Worm (Caenorhabditis elegans) whole organism, midembryonic: Measurements from ENCODE around the gene F09E10.7.

ENCODE experiments used
- T22C8.4 ChIP-seq: fragments of 200-800 bp; sonication (Bioruptor generic); IDR thresholded peaks from 2 replicates; pipeline ENCODE4 v1.3.6; 2022; ENCODE audit warnings: missing genetic modification characterization, missing compliant biosample characterization
- cog-1 ChIP-seq: sonication (generic microtip); optimal IDR thresholded peaks from 2 replicates; lab custom pipeline; 2016; ENCODE audit warnings: missing genetic modification characterization, missing compliant biosample characterization
- flt-1 ChIP-seq: fragments of 200-800 bp; sonication (Bioruptor generic); IDR thresholded peaks from 2 replicates; pipeline ENCODE4 v1.3.6; 2022; ENCODE audit warnings: missing genetic modification characterization, missing compliant biosample characterization
- klf-2 ChIP-seq: fragments of 200-800 bp; sonication (Bioruptor generic); conservative IDR thresholded peaks from 2 replicates; pipeline ENCODE4 v1.3.6; 2022; ENCODE audit warnings: missing genetic modification reagents, missing genetic modification characterization, missing compliant biosample characterization
- med-1 ChIP-seq: sonication (generic microtip); optimal IDR thresholded peaks from 2 replicates; lab custom pipeline; 2017; ENCODE audit warnings: missing genetic modification characterization, mild to moderate bottlenecking, missing compliant biosample characterization, antibody characterized with exemption, missing genetic modification reagents; ENCODE audit not compliant: insufficient read depth
- ref-1 ChIP-seq: fragments of 200-800 bp; sonication (Bioruptor generic); conservative IDR thresholded peaks from 2 replicates; pipeline ENCODE4 v1.3.6; 2022; ENCODE audit warnings: missing genetic modification reagents, missing genetic modification characterization, missing compliant biosample characterization
- tab-1 ChIP-seq: fragments of 200-800 bp; sonication (Bioruptor generic); IDR thresholded peaks from 2 replicates; pipeline ENCODE4 v1.3.6; 2022; ENCODE audit warnings: missing genetic modification characterization, missing compliant biosample characterization
- ztf-23 ChIP-seq: fragments of 200-800 bp; sonication (Bioruptor generic); IDR thresholded peaks from 2 replicates; pipeline ENCODE4 v1.3.6; 2022; ENCODE audit warnings: missing genetic modification reagents, missing genetic modification characterization, missing compliant biosample characterization
- ztf-29 ChIP-seq: fragments of 200-800 bp; sonication (Bioruptor generic); IDR thresholded peaks from 2 replicates; pipeline ENCODE4 v1.3.6; 2022; ENCODE audit warnings: missing genetic modification reagents, missing genetic modification characterization, missing compliant biosample characterization

Gene F09E10.7

ce11 chrX:1476005-1476404, 25.6 kb downstream of the F09E10.7 start:
- TF ChIP-seq flt-1 (GFP tag; lab: Robert Waterston, UW): no peak
- no peak for TF ChIP-seq klf-2 (GFP tag; lab: Robert Waterston, UW)
- TF ChIP-seq cog-1 (tag; lab: Kevin White, UChicago): no peak
- no peak for TF ChIP-seq ztf-29
- no peak for TF ChIP-seq T22C8.4 (GFP tag; lab: Robert Waterston, UW)
- no peak for TF ChIP-seq med-1 (GFP tag; lab: Kevin White, UChicago)
- TF ChIP-seq ref-1 (GFP tag; lab: Robert Waterston, UW): no peak
- TF ChIP-seq tab-1 (GFP tag; lab: Robert Waterston, UW): no peak
- no peak for TF ChIP-seq ztf-23

ce11 chrX:1473794-1474193, 27.9 kb downstream of the F09E10.7 start:
- no peak for TF ChIP-seq med-1 (GFP tag; lab: Kevin White, UChicago)
- TF ChIP-seq klf-2 (GFP tag; lab: Robert Waterston, UW): no peak
- TF ChIP-seq ztf-23: no peak
- TF ChIP-seq ztf-29: no peak

DNA sequence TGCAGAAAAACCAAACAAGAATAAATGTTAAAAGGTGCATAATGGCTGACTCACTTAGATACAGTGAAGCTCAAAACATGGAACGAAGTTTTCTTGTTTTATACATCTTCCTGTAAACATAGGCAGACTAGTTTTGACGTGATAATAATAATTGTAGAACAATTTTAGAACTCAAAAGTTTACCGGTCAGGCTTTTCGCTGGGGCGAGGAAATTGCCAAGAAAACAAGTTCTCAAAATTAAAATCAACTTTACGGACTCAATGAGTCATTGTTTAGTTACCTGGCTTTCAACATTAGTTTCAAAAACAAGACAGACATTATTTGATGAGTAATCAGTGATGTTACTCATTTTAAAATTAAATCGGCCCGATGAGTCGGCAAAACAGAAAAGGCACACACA, 28.8 kb downstream of the F09E10.7 start, which contains the start of gene D1005.5:
Gene D1005.5 (minus strand): TSS at position 101 of the 400 bp plus-strand sequence.
- no peak for TF ChIP-seq ztf-23
- TF ChIP-seq cog-1 (tag; lab: Kevin White, UChicago): no peak
- no peak for TF ChIP-seq flt-1 (GFP tag; lab: Robert Waterston, UW)
- no peak for TF ChIP-seq ztf-29
- TF ChIP-seq klf-2 (GFP tag; lab: Robert Waterston, UW): no peak
- TF ChIP-seq ref-1 (GFP tag; lab: Robert Waterston, UW): no peak
- TF ChIP-seq med-1 (GFP tag; lab: Kevin White, UChicago): no peak
- no peak for TF ChIP-seq T22C8.4 (GFP tag; lab: Robert Waterston, UW)
- no peak for TF ChIP-seq tab-1 (GFP tag; lab: Robert Waterston, UW)

- TF ChIP-seq tab-1 (GFP tag; lab: Robert Waterston, UW) (no peak), klf-2 (GFP tag; lab: Robert Waterston, UW) (0 out of 2 replicates have a peak, but pooled peaks have one; percentile 20), ztf-23 (no peak), T22C8.4 (GFP tag; lab: Robert Waterston, UW) (no peak)
Observed at ce11 chrX:1471232-1471631, 30.4 kb downstream of the F09E10.7 start.

DNA sequence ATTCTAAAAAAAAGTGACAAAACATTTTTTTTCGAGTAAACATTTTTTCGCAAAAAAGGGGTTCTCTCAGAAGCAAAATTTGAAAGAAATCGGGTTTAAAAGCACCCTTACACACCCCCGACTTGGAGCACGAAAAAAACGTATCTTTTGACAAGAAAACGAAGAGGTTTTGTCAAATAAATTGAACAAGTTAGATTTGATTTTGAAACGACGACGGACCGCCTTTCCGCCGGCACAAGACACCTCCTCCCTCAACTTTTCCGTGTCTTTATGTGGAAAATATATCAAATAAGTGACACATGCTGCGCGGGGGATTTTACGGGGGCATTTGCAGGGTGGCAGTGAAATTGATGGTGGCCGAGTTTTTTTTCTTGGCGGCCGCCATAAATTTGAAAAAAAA, 33.6 kb downstream of the F09E10.7 start:
- TF ChIP-seq flt-1 (GFP tag; lab: Robert Waterston, UW) (no peak), klf-2 (GFP tag; lab: Robert Waterston, UW) (no peak), med-1 (GFP tag; lab: Kevin White, UChicago) (no peak), cog-1 (tag; lab: Kevin White, UChicago) (no peak), T22C8.4 (GFP tag; lab: Robert Waterston, UW) (no peak)

ce11 chrX:1464699-1465098, 37.0 kb downstream of the F09E10.7 start, which contains the start of gene D1005.6:
D1005.6 (minus strand) TSS chrX:1464799.
- TF ChIP-seq ref-1 (GFP tag; lab: Robert Waterston, UW) (no peak), cog-1 (tag; lab: Kevin White, UChicago) (no peak), flt-1 (GFP tag; lab: Robert Waterston, UW) (no peak), ztf-23 (no peak), ztf-29 (no peak), med-1 (GFP tag; lab: Kevin White, UChicago) (no peak), T22C8.4 (GFP tag; lab: Robert Waterston, UW) (no peak), tab-1 (GFP tag; lab: Robert Waterston, UW) (no peak), klf-2 (GFP tag; lab: Robert Waterston, UW) (no peak)

DNA sequence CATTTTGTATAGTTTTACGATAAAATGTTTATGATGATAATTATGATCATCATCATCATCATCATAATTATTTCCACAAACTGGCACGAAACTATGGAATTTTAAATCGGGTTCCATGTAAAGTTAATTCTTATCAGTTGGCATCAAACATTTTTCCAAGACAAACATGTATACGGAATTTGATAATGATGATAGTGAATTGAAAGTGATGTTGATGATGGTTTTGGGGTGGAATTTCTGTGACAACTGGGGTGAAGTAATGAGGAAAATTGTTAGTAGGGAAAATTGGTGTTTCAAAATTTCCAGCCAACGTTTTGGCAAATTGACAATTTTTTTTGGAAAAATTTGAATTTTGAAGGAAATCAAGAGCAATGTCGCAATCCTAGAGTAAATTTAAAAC, 41.9 kb downstream of the F09E10.7 start:
- TF ChIP-seq cog-1 (tag; lab: Kevin White, UChicago) (no peak), med-1 (GFP tag; lab: Kevin White, UChicago) (no peak), ztf-29 (no peak), flt-1 (GFP tag; lab: Robert Waterston, UW) (no peak), ref-1 (GFP tag; lab: Robert Waterston, UW) (no peak), klf-2 (GFP tag; lab: Robert Waterston, UW) (no peak), tab-1 (GFP tag; lab: Robert Waterston, UW) (no peak), T22C8.4 (GFP tag; lab: Robert Waterston, UW) (no peak), ztf-23 (no peak)

ce11 chrX:1458793-1459192, 42.9 kb downstream of the F09E10.7 start, which contains the start of gene D1005.2:
D1005.2 (plus strand) TSS chrX:1459022.
- TF ChIP-seq cog-1 (tag; lab: Kevin White, UChicago) (no peak), ztf-29 (no peak), ref-1 (GFP tag; lab: Robert Waterston, UW) (no peak), med-1 (GFP tag; lab: Kevin White, UChicago) (no peak), T22C8.4 (GFP tag; lab: Robert Waterston, UW) (no peak), klf-2 (GFP tag; lab: Robert Waterston, UW) (no peak), flt-1 (GFP tag; lab: Robert Waterston, UW) (no peak), tab-1 (GFP tag; lab: Robert Waterston, UW) (no peak)

- TF ChIP-seq ztf-29: no peak
Observed at ce11 chrX:1456350-1457080, 45.1 kb downstream of the F09E10.7 start.

- TF ChIP-seq flt-1 (GFP tag; lab: Robert Waterston, UW) (peak; percentile 45), T22C8.4 (GFP tag; lab: Robert Waterston, UW) (0 out of 2 replicates have a peak, but pooled peaks have one; percentile 10), ztf-23 (peak; percentile 64; the same call in 1 of the 2 replicates), ref-1 (GFP tag; lab: Robert Waterston, UW) (no peak), cog-1 (tag; lab: Kevin White, UChicago) (peak; percentile 90)
Observed at ce11 chrX:1454385-1454784, 47.3 kb downstream of the F09E10.7 start.
